Worm (Caenorhabditis elegans) whole organism, mixed stage, embryonic: ENCODE data around the gene tam-1.

Experiments used
- ceh-43 ChIP-seq: fragments of 200-800 bp; sonication (Bioruptor generic); optimal IDR thresholded peaks from 2 replicates; lab custom pipeline; 2018; ENCODE audit warnings: mild to moderate bottlenecking, missing genetic modification characterization, moderate library complexity, missing compliant biosample characterization
- ces-1 ChIP-seq: fragments of 150-350 bp; optimal IDR thresholded peaks from 2 replicates; lab custom pipeline; 2014; ENCODE audit warnings: missing biosample characterization, missing genetic modification reagents, missing genetic modification characterization
- flh-1 ChIP-seq: fragments of 200-800 bp; sonication (Bioruptor generic); optimal IDR thresholded peaks from 2 replicates; lab custom pipeline; 2018; ENCODE audit warnings: mild to moderate bottlenecking, missing genetic modification characterization, moderate library complexity, missing compliant biosample characterization
- lin-13 ChIP-seq: fragments of 150-350 bp; optimal IDR thresholded peaks from 2 replicates; lab custom pipeline; 2014; ENCODE audit warnings: missing biosample characterization, missing genetic modification characterization
- lsy-2 ChIP-seq: fragments of 150-350 bp; optimal IDR thresholded peaks from 2 replicates; lab custom pipeline; 2014; ENCODE audit warnings: missing biosample characterization, missing genetic modification characterization
- mab-5 ChIP-seq: fragments of 150-350 bp; optimal IDR thresholded peaks from 2 replicates; lab custom pipeline; 2014; ENCODE audit warnings: missing biosample characterization, missing genetic modification characterization
- nhr-12 ChIP-seq: fragments of 150-350 bp; optimal IDR thresholded peaks from 2 replicates; lab custom pipeline; 2014; ENCODE audit warnings: missing biosample characterization, missing genetic modification characterization
- nhr-2 ChIP-seq: fragments of 150-350 bp; optimal IDR thresholded peaks from 2 replicates; lab custom pipeline; 2014; ENCODE audit warnings: missing biosample characterization, missing genetic modification characterization
- nhr-237 ChIP-seq: fragments of 150-350 bp; optimal IDR thresholded peaks from 2 replicates; lab custom pipeline; 2014; ENCODE audit warnings: missing biosample characterization, missing genetic modification characterization
- sem-2 ChIP-seq: fragments of 200-800 bp; sonication (Bioruptor generic); optimal IDR thresholded peaks from 2 replicates; lab custom pipeline; 2018; ENCODE audit warnings: mild to moderate bottlenecking, missing genetic modification characterization, missing compliant biosample characterization
- snpc-4 ChIP-seq: fragments of 150-350 bp; optimal IDR thresholded peaks from 2 replicates; lab custom pipeline; 2014; ENCODE audit warnings: missing biosample characterization, missing genetic modification characterization

ce11 chrV:4995155-4995554, 32.3 kb upstream of the tam-1 start, which contains the start of gene ncx-9:
- no peak for TF ChIP-seq mab-5 (tag; lab: Kevin White, UChicago)
- TF ChIP-seq lin-13 (tag; lab: Kevin White, UChicago) = no peak
- TF ChIP-seq ces-1 (GFP tag; lab: Kevin White, UChicago) = no peak
- TF ChIP-seq lsy-2 = no peak
- TF ChIP-seq ceh-43 = no peak
- TF ChIP-seq flh-1 (GFP tag; lab: Kevin White, UChicago) = no peak
- no peak for TF ChIP-seq nhr-237 (tag; lab: Kevin White, UChicago)
- no peak for TF ChIP-seq snpc-4 (tag; lab: Kevin White, UChicago)
- TF ChIP-seq sem-2 (GFP tag; lab: Kevin White, UChicago) = no peak
- TF ChIP-seq nhr-2 (tag; lab: Kevin White, UChicago) = no peak
- TF ChIP-seq nhr-12 (tag; lab: Kevin White, UChicago) = no peak
